Fruit fly (Drosophila melanogaster) whole organism, pupa: ENCODE data around the gene ewg.

Experiments used
- CG12605 ChIP-seq: fragments of 200-800 bp; sonication (Bioruptor generic); IDR thresholded peaks from 2 replicates; pipeline ENCODE4 v1.3.6; 2022; ENCODE audit warnings: missing biosample characterization, missing genetic modification characterization
- CG13204 ChIP-seq: fragments of 200-800 bp; sonication (Bioruptor generic); optimal IDR thresholded peaks from 2 replicates; lab custom pipeline; 2018; ENCODE audit warnings: missing biosample characterization, mild to moderate bottlenecking, missing genetic modification characterization, moderate library complexity
- CG14655 ChIP-seq: fragments of 200-800 bp; sonication (Bioruptor generic); optimal IDR thresholded peaks from 3 replicates; lab custom pipeline; 2017; ENCODE audit warnings: mild to moderate bottlenecking, missing biosample characterization, missing genetic modification reagents, missing genetic modification characterization
- CG17806 ChIP-seq: fragments of 200-800 bp; sonication (Bioruptor generic); optimal IDR thresholded peaks from 2 replicates; lab custom pipeline; 2018; ENCODE audit warnings: missing biosample characterization, mild to moderate bottlenecking, missing genetic modification characterization, moderate library complexity
- CG32121 ChIP-seq: fragments of 200-800 bp; sonication (Bioruptor generic); IDR thresholded peaks from 2 replicates; pipeline ENCODE4 v1.3.6; 2022; ENCODE audit warnings: missing biosample characterization, missing genetic modification characterization
- CG34367 ChIP-seq: fragments of 200-800 bp; sonication (Bioruptor generic); optimal IDR thresholded peaks from 2 replicates; lab custom pipeline; 2018; ENCODE audit warnings: missing biosample characterization, mild to moderate bottlenecking, missing genetic modification characterization
- CG9948 ChIP-seq: fragments of 200-800 bp; sonication (Bioruptor generic); optimal IDR thresholded peaks from 2 replicates; lab custom pipeline; 2018; ENCODE audit warnings: missing biosample characterization, mild to moderate bottlenecking, missing genetic modification characterization, moderate library complexity
- D1 ChIP-seq: fragments of 200-800 bp; sonication (Bioruptor generic); optimal IDR thresholded peaks from 2 replicates; lab custom pipeline; 2018; ENCODE audit warnings: missing biosample characterization, mild to moderate bottlenecking, missing genetic modification characterization, moderate library complexity
- Ets98B ChIP-seq: fragments of 200-800 bp; sonication (Bioruptor generic); IDR thresholded peaks from 2 replicates; pipeline ENCODE4 v1.3.6; 2022; ENCODE audit warnings: missing biosample characterization, missing genetic modification characterization
- Pif1B ChIP-seq: fragments of 200-800 bp; sonication (Bioruptor generic); optimal IDR thresholded peaks from 3 replicates; lab custom pipeline; 2016; ENCODE audit warnings: missing biosample characterization, missing genetic modification characterization
- Snoo ChIP-seq: fragments of 200-800 bp; sonication (Bioruptor generic); optimal IDR thresholded peaks from 3 replicates; lab custom pipeline; 2017; ENCODE audit warnings: missing biosample characterization, mild to moderate bottlenecking, missing genetic modification characterization, inconsistent platforms
- fd96Ca ChIP-seq: fragments of 200-800 bp; sonication (Bioruptor generic); IDR thresholded peaks from 3 replicates; pipeline ENCODE4 v1.3.6; 2022; ENCODE audit warnings: missing biosample characterization, missing genetic modification characterization
- gl ChIP-seq: fragments of 200-800 bp; sonication (Bioruptor generic); optimal IDR thresholded peaks from 2 replicates; lab custom pipeline; 2018; ENCODE audit warnings: missing biosample characterization, mild to moderate bottlenecking, missing genetic modification characterization
- rn ChIP-seq: fragments of 200-800 bp; sonication (Bioruptor generic); IDR thresholded peaks from 2 replicates; pipeline ENCODE4 v1.3.6; 2022; ENCODE audit warnings: missing biosample characterization, missing genetic modification characterization

- no peak for TF ChIP-seq CG12605
- TF ChIP-seq Ets98B, result no peak
- no peak for TF ChIP-seq CG9948 (tag; lab: Kevin White, UChicago)
- TF ChIP-seq Snoo (tag; lab: Kevin White, UChicago), result no peak
- TF ChIP-seq CG34367 (tag; lab: Kevin White, UChicago), result no peak
- no peak for TF ChIP-seq gl (tag; lab: Kevin White, UChicago)
- TF ChIP-seq CG17806 (tag; lab: Kevin White, UChicago), result no peak
- no peak for TF ChIP-seq rn
- TF ChIP-seq CG32121 (GFP tag; lab: Robert Waterston, UW), result no peak
- TF ChIP-seq CG14655 (GFP tag; lab: Kevin White, UChicago), result no peak
- TF ChIP-seq D1, result no peak
- no peak for TF ChIP-seq fd96Ca (GFP tag; lab: Robert Waterston, UW)
- TF ChIP-seq Pif1B (GFP tag; lab: Kevin White, UChicago), result no peak
- no peak for TF ChIP-seq CG13204 (GFP tag; lab: Kevin White, UChicago)
These were observed 27.9 kb upstream of the ewg start, which contains the start of gene CG12470 for dm6 chrX:307384-307783.
